Worm (Caenorhabditis elegans) whole organism, L3 larva: ENCODE data around the gene Y41E3.13.

ENCODE experiments used
- R02D3.7 ChIP-seq: fragments of 150-350 bp; optimal IDR thresholded peaks from 2 replicates; lab custom pipeline; 2014; ENCODE audit warnings: missing biosample characterization, missing genetic modification characterization
- aly-2 ChIP-seq: fragments of 150-350 bp; optimal IDR thresholded peaks from 2 replicates; lab custom pipeline; 2014; ENCODE audit warnings: missing biosample characterization, missing genetic modification characterization
- ama-1 ChIP-seq: fragments of 150-350 bp; optimal IDR thresholded peaks from 2 replicates; lab custom pipeline; 2018
- hmg-11 ChIP-seq: sonication (generic microtip); optimal IDR thresholded peaks from 2 replicates; lab custom pipeline; 2016; ENCODE audit warnings: missing genetic modification characterization, missing compliant biosample characterization
- lin-15B ChIP-seq: fragments of 150-350 bp; optimal IDR thresholded peaks from 2 replicates; lab custom pipeline; 2014; ENCODE audit warnings: missing biosample characterization, missing genetic modification characterization
- lin-39 ChIP-seq: fragments of 150-350 bp; optimal IDR thresholded peaks from 2 replicates; lab custom pipeline; 2018; ENCODE audit warnings: missing biosample characterization, missing genetic modification reagents, missing genetic modification characterization
- lsy-12 ChIP-seq: sonication (generic microtip); optimal IDR thresholded peaks from 2 replicates; lab custom pipeline; 2016; ENCODE audit warnings: mild to moderate bottlenecking, missing genetic modification characterization, missing compliant biosample characterization
- nhr-11 ChIP-seq: fragments of 150-350 bp; optimal IDR thresholded peaks from 2 replicates; lab custom pipeline; 2014; ENCODE audit warnings: missing biosample characterization, missing genetic modification characterization
- nhr-28 ChIP-seq: fragments of 150-350 bp; optimal IDR thresholded peaks from 2 replicates; lab custom pipeline; 2014; ENCODE audit warnings: missing biosample characterization, missing genetic modification characterization
- nhr-76 ChIP-seq: fragments of 150-350 bp; sonication (generic microtip); optimal IDR thresholded peaks from 5 replicates; lab custom pipeline; 2014; ENCODE audit warnings: missing biosample characterization, missing genetic modification characterization
- pha-4 ChIP-seq: fragments of 150-350 bp; optimal IDR thresholded peaks from 2 replicates; lab custom pipeline; 2014; ENCODE audit warnings: missing biosample characterization, missing genetic modification reagents, missing genetic modification characterization
- skn-1 ChIP-seq: fragments of 150-350 bp; optimal IDR thresholded peaks from 2 replicates; lab custom pipeline; 2014; ENCODE audit warnings: missing biosample characterization, missing genetic modification characterization
- snpc-4 ChIP-seq: fragments of 150-350 bp; optimal IDR thresholded peaks from 2 replicates; lab custom pipeline; 2014; ENCODE audit warnings: missing biosample characterization, missing genetic modification characterization
- tbx-2 ChIP-seq: sonication (generic microtip); optimal IDR thresholded peaks from 2 replicates; lab custom pipeline; 2016; ENCODE audit warnings: mild to moderate bottlenecking, missing genetic modification characterization, missing compliant biosample characterization

DNA sequence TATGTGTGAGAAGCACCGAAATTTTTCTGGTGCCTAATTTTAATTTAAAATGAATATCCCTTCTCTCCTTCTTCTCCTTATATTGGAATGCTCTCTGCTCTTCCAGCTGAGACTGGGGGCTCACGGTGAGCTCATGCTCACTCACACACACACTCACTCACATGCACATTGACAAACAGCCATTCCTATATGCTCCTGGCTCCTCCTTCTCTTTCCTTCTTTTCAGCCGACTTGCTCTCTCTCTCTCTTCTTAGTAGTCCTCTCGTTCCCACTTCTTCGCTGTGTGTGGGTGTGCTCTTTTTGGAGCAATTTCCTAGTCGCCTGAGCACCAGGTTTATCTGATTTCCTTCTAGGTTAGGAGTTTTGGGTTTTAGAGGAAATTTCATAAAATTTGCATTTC lies 37.1 kb upstream of the Y41E3.13 start:
- TF ChIP-seq nhr-76 (tag; lab: Kevin White, UChicago) (no peak), hmg-11 (tag; lab: Kevin White, UChicago) (peak; percentile 47), nhr-28 (tag; lab: Kevin White, UChicago) (no peak), lin-15B (tag; lab: Kevin White, UChicago) (peak; percentile 38), snpc-4 (tag; lab: Kevin White, UChicago) (no peak), skn-1 (tag; lab: Kevin White, UChicago) (peak; percentile 42), tbx-2 (tag; lab: Kevin White, UChicago) (no peak), lin-39 (tag; lab: Kevin White, UChicago) (peak; percentile 68), pha-4 (tag; lab: Kevin White, UChicago) (no peak), lsy-12 (no peak), aly-2 (tag; lab: Kevin White, UChicago) (no peak), ama-1 (lab: Kevin White, UChicago) (no peak), R02D3.7 (tag; lab: Kevin White, UChicago) (no peak), nhr-11 (tag; lab: Kevin White, UChicago) (no peak)
